Worm (Caenorhabditis elegans): ENCODE data around the gene msp-49.

- no peak for TF ChIP-seq tbp1 (GFP tag; optimal IDR thresholded peaks at IDR 0.05)
- no peak for TF ChIP-seq Y67H2A.10 (GFP tag; conservative IDR thresholded peaks at IDR 0.05)
- TF ChIP-seq lin-35 (GFP tag; optimal IDR thresholded peaks at IDR 0.05) = no peak
- TF ChIP-seq dpff-1 (tag; optimal IDR thresholded peaks at IDR 0.05) = no peak
- no peak for TF ChIP-seq hmg-20 (GFP tag; IDR thresholded peaks at IDR 0.05)
Measured at ce11 chrII:5156983-5157382, 37.2 kb upstream of the msp-49 start, which contains the start of gene msp-45.

All from whole organism, young adult.